Worm (Caenorhabditis elegans): Measurements from ENCODE around the gene T09A5.15.
A peak's percentile ranks its signal among the peaks of the same experiment; 100 is the strongest.

The T09A5.15 gene

DNA sequence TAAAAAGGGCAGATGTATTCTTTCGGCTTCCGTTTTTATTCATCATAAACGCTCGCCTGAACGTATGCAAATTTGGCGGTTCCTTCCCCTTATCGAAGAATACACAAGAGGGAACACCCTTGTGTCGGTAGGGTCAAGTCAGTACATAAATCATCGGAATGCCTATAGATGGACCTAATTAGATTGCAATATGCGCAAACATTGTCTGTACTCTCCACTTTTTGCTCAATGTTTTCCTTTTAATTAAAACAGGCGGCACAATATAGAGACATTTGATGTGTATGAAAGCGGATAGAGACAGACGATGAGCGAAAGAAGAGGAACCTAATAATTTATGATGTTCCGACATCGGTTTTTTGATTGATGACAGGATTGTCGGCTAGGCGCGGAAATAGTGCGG is 43.5 kb upstream of the T09A5.15 start:
- TF ChIP-seq nhr-76 (tag; optimal IDR thresholded peaks at IDR 0.05) = no peak
- no peak for TF ChIP-seq nhr-23 (tag; optimal IDR thresholded peaks at IDR 0.05)
- TF ChIP-seq ama-1 (optimal IDR thresholded peaks at IDR 0.05) = no peak
- TF ChIP-seq nhr-11 (tag; optimal IDR thresholded peaks at IDR 0.05) = no peak
- no peak for TF ChIP-seq zag-1 (tag; optimal IDR thresholded peaks at IDR 0.05)
- no peak for TF ChIP-seq unc-62 (GFP tag; optimal IDR thresholded peaks at IDR 0.05)
- TF ChIP-seq skn-1 (tag; optimal IDR thresholded peaks at IDR 0.05) = no peak
- TF ChIP-seq mdl-1 (tag; optimal IDR thresholded peaks at IDR 0.05) = no peak
- TF ChIP-seq snpc-4 (tag; optimal IDR thresholded peaks at IDR 0.05) = no peak
- no peak for TF ChIP-seq fkh-2 (tag; optimal IDR thresholded peaks at IDR 0.05)
- TF ChIP-seq egl-5 (tag; optimal IDR thresholded peaks at IDR 0.05) = no peak
- no peak for TF ChIP-seq aly-2 (tag; optimal IDR thresholded peaks at IDR 0.05)
- TF ChIP-seq nhr-237 (tag; optimal IDR thresholded peaks at IDR 0.05) = no peak
- TF ChIP-seq lin-39 (tag; optimal IDR thresholded peaks at IDR 0.05) = no peak
- no peak for TF ChIP-seq ceh-16 (tag; optimal IDR thresholded peaks at IDR 0.05)
- TF ChIP-seq nhr-43 (tag; optimal IDR thresholded peaks at IDR 0.05; ENCODE audit: poor library complexity, severe bottlenecking) = no peak
- TF ChIP-seq sea-2 (GFP tag; optimal IDR thresholded peaks at IDR 0.05) = no peak
- no peak for TF ChIP-seq nhr-77 (tag; optimal IDR thresholded peaks at IDR 0.05)

DNA sequence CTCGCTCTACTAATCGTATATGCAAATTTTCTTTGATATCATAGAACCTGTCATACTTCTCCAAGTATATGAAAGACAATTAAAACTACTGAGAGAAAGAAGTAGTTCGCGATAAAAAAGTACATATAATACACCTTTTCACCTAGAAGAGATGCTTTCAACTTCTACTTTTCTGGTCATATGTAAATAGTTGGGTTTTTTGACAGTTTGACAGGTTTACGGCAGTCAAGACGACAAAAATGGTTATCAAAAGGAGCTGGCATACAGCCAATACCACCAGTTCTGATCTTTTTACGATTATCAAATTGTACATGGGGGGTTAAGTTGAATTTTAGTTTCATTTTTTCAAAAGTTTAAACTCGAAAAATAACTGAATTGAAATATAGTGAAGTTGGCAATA is 42.8 kb upstream of the T09A5.15 start:
- TF ChIP-seq lin-39 (tag; optimal IDR thresholded peaks at IDR 0.05) (no peak), pqm-1 (tag; optimal IDR thresholded peaks at IDR 0.05) (peak; percentile 50), unc-39 (tag; optimal IDR thresholded peaks at IDR 0.05) (no peak), ceh-28 (tag; optimal IDR thresholded peaks at IDR 0.05) (no peak), pha-4 (tag; optimal IDR thresholded peaks at IDR 0.05) (peak; percentile 39), elt-2 (tag; optimal IDR thresholded peaks at IDR 0.05) (peak; percentile 89), nhr-77 (tag; optimal IDR thresholded peaks at IDR 0.05) (no peak)

DNA sequence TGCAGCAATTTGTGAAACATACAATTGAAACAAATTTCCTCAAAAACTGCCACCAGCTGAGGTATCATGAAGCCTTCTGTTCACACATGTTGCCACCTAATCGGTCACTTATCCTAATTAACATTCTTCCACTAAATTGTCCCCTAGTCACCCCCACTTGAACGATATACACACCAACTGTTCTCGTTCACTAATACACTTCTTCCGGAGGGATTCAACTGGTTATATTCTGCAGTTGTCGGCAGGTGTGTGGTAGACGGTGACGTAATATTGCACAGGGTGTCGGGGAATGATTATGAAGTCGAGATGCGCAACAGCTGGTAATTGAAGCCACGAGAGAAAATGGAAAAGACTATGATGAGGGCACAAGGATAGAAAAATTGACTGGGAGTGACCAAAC is 42.4 kb upstream of the T09A5.15 start:
- TF ChIP-seq ceh-82 (tag; optimal IDR thresholded peaks at IDR 0.05) (no peak), egl-27 (tag; optimal IDR thresholded peaks at IDR 0.05) (no peak), nhr-25 (tag; optimal IDR thresholded peaks at IDR 0.05) (no peak), ztf-4 (tag; optimal IDR thresholded peaks at IDR 0.05) (no peak), lsy-12 (tag; optimal IDR thresholded peaks at IDR 0.05) (no peak), nhr-67 (tag; optimal IDR thresholded peaks at IDR 0.05) (no peak)

- TF ChIP-seq pha-4 (tag; optimal IDR thresholded peaks at IDR 0.05) = peak; percentile 13
- peak; percentile 39 for TF ChIP-seq nfya-1 (tag; optimal IDR thresholded peaks at IDR 0.05; ENCODE audit: insufficient read depth)
- TF ChIP-seq mdl-1 (tag; optimal IDR thresholded peaks at IDR 0.05) = no peak
- no peak for TF ChIP-seq skn-1 (tag; optimal IDR thresholded peaks at IDR 0.05)
- no peak for TF ChIP-seq mml-1 (tag; optimal IDR thresholded peaks at IDR 0.05)
- TF ChIP-seq lin-15B (tag; optimal IDR thresholded peaks at IDR 0.05) = peak; percentile 25
- peak; percentile 54 for TF ChIP-seq elt-2 (tag; optimal IDR thresholded peaks at IDR 0.05)
- TF ChIP-seq nhr-77 (tag; optimal IDR thresholded peaks at IDR 0.05) = no peak
- TF ChIP-seq ama-1 (optimal IDR thresholded peaks at IDR 0.05) = no peak
Observed at ce11 chrII:7816163-7816776, 41.5 kb upstream of the T09A5.15 start, which contains the start of gene cki-2. cki-2 (plus strand) TSS chrII:7816499.

ce11 chrII:7817580-7817979 is 40.2 kb upstream of the T09A5.15 start:
- TF ChIP-seq nhr-76 (tag; optimal IDR thresholded peaks at IDR 0.05) (no peak), mdl-1 (tag; optimal IDR thresholded peaks at IDR 0.05) (no peak), zag-1 (tag; optimal IDR thresholded peaks at IDR 0.05) (no peak)

- TF ChIP-seq nhr-43 (tag; optimal IDR thresholded peaks at IDR 0.05; ENCODE audit: poor library complexity, severe bottlenecking) (no peak), sea-2 (GFP tag; optimal IDR thresholded peaks at IDR 0.05) (no peak)
Observed at ce11 chrII:7819359-7819758, 38.4 kb upstream of the T09A5.15 start.

All from whole organism, L3 larva.